Worm (Caenorhabditis elegans) whole organism, L2 larva: ENCODE data around the gene gei-1.
"Not testable (repeated sequence)": the region's sequence is repeated elsewhere in the genome, so short reads cannot be mapped to it uniquely, and the experiment has no call there.

ENCODE experiments used
- F13H6.1 ChIP-seq: sonication (generic microtip); optimal IDR thresholded peaks from 2 replicates; lab custom pipeline; 2016; ENCODE audit warnings: missing genetic modification characterization, missing compliant biosample characterization
- ZK546.5 ChIP-seq: sonication (generic microtip); optimal IDR thresholded peaks from 2 replicates; lab custom pipeline; 2017; ENCODE audit warnings: missing biosample characterization, missing genetic modification characterization
- ama-1 ChIP-seq: fragments of 150-350 bp; optimal IDR thresholded peaks from 2 replicates; lab custom pipeline; 2018; ENCODE audit warnings: inconsistent platforms
- blmp-1 ChIP-seq: sonication (generic microtip); optimal IDR thresholded peaks from 2 replicates; lab custom pipeline; 2017; ENCODE audit warnings: missing genetic modification characterization, mild to moderate bottlenecking, missing compliant biosample characterization, antibody characterized with exemption, moderate library complexity; ENCODE audit not compliant: insufficient read depth
- ceh-16 ChIP-seq: fragments of 150-350 bp; optimal IDR thresholded peaks from 2 replicates; lab custom pipeline; 2014; ENCODE audit warnings: missing biosample characterization, missing genetic modification characterization
- crh-2 ChIP-seq: sonication (generic microtip); optimal IDR thresholded peaks from 2 replicates; lab custom pipeline; 2017; ENCODE audit warnings: missing biosample characterization, missing genetic modification characterization
- elt-1 ChIP-seq: fragments of 150-350 bp; optimal IDR thresholded peaks from 2 replicates; lab custom pipeline; 2014; ENCODE audit warnings: missing biosample characterization, missing genetic modification characterization
- fos-1 ChIP-seq: fragments of 150-350 bp; optimal IDR thresholded peaks from 2 replicates; lab custom pipeline; 2014; ENCODE audit warnings: missing biosample characterization, missing genetic modification characterization
- gmeb-1 ChIP-seq: fragments of 150-350 bp; optimal IDR thresholded peaks from 2 replicates; lab custom pipeline; 2014; ENCODE audit warnings: missing biosample characterization, missing genetic modification characterization
- lin-11 ChIP-seq: fragments of 150-350 bp; sonication (generic microtip); optimal IDR thresholded peaks from 2 replicates; lab custom pipeline; 2014; ENCODE audit warnings: missing biosample characterization, missing genetic modification characterization, inconsistent platforms, mixed read lengths
- lin-13 ChIP-seq: fragments of 150-350 bp; optimal IDR thresholded peaks from 2 replicates; lab custom pipeline; 2014; ENCODE audit warnings: missing biosample characterization, missing genetic modification reagents, missing genetic modification characterization
- lin-39 ChIP-seq: fragments of 150-350 bp; optimal IDR thresholded peaks from 2 replicates; lab custom pipeline; 2014; ENCODE audit warnings: missing biosample characterization, missing genetic modification reagents, missing genetic modification characterization
- lsy-2 ChIP-seq, 2 experiments: fragments of 150-350 bp in 1 of 2; sonication (generic microtip) in 1 of 2; optimal IDR thresholded peaks; 2 replicates each; lab custom pipeline; 2014 to 2017; ENCODE audit warnings: missing biosample characterization in 2 of 2, missing genetic modification characterization in 2 of 2
- mab-5 ChIP-seq: fragments of 150-350 bp; optimal IDR thresholded peaks from 2 replicates; lab custom pipeline; 2014; ENCODE audit warnings: missing biosample characterization, missing genetic modification characterization
- mbf-1 ChIP-seq: sonication (generic microtip); optimal IDR thresholded peaks from 2 replicates; lab custom pipeline; 2017; ENCODE audit warnings: missing biosample characterization, missing genetic modification characterization
- mdl-1 ChIP-seq, 2 experiments: fragments of 150-350 bp in 1 of 2; sonication (generic microtip) in 1 of 2; optimal IDR thresholded peaks; 2 replicates each; lab custom pipeline; 2017; ENCODE audit warnings: missing biosample characterization in 2 of 2, missing genetic modification characterization in 2 of 2
- nhr-11 ChIP-seq: fragments of 150-350 bp; optimal IDR thresholded peaks from 2 replicates; lab custom pipeline; 2014; ENCODE audit warnings: missing biosample characterization, missing genetic modification characterization
- nhr-129 ChIP-seq: fragments of 150-350 bp; optimal IDR thresholded peaks from 2 replicates; lab custom pipeline; 2014; ENCODE audit warnings: missing biosample characterization, missing genetic modification characterization
- nhr-21 ChIP-seq: fragments of 150-350 bp; optimal IDR thresholded peaks from 2 replicates; lab custom pipeline; 2014; ENCODE audit warnings: missing biosample characterization, missing genetic modification characterization
- nhr-23 ChIP-seq: fragments of 150-350 bp; optimal IDR thresholded peaks from 2 replicates; lab custom pipeline; 2014; ENCODE audit warnings: missing biosample characterization, missing genetic modification reagents, missing genetic modification characterization
- nhr-25 ChIP-seq: fragments of 150-350 bp; sonication (generic microtip); optimal IDR thresholded peaks from 3 replicates; lab custom pipeline; 2014; ENCODE audit warnings: missing biosample characterization, missing genetic modification characterization
- peb-1 ChIP-seq: fragments of 150-350 bp; optimal IDR thresholded peaks from 2 replicates; lab custom pipeline; 2014; ENCODE audit warnings: missing biosample characterization, missing genetic modification characterization
- sem-4 ChIP-seq: fragments of 150-350 bp; optimal IDR thresholded peaks from 2 replicates; lab custom pipeline; 2014; ENCODE audit warnings: missing biosample characterization, missing genetic modification reagents, missing genetic modification characterization
- skn-1 ChIP-seq: sonication (generic microtip); optimal IDR thresholded peaks from 2 replicates; lab custom pipeline; 2017; ENCODE audit warnings: missing biosample characterization, missing genetic modification characterization
- sma-3 ChIP-seq: sonication (generic microtip); optimal IDR thresholded peaks from 2 replicates; lab custom pipeline; 2016; ENCODE audit warnings: missing genetic modification reagents, missing genetic modification characterization, missing compliant biosample characterization
- sma-9 ChIP-seq, 2 experiments: fragments of 150-350 bp in 1 of 2; sonication (generic microtip) in 1 of 2; optimal IDR thresholded peaks; 2 replicates each; lab custom pipeline; 2014 to 2016; ENCODE audit warnings: missing genetic modification characterization in 2 of 2, mild to moderate bottlenecking in 1 of 2, missing biosample characterization in 1 of 2, missing compliant biosample characterization in 1 of 2, missing genetic modification reagents in 1 of 2, moderate library complexity in 1 of 2
- snpc-4 ChIP-seq: fragments of 150-350 bp; optimal IDR thresholded peaks from 2 replicates; lab custom pipeline; 2014; ENCODE audit warnings: missing biosample characterization, missing genetic modification characterization
- unc-39 ChIP-seq: fragments of 150-350 bp; optimal IDR thresholded peaks from 2 replicates; lab custom pipeline; 2014; ENCODE audit warnings: missing biosample characterization, missing genetic modification characterization
- unc-55 ChIP-seq: fragments of 150-350 bp; sonication (generic microtip); optimal IDR thresholded peaks from 3 replicates; lab custom pipeline; 2014; ENCODE audit warnings: missing biosample characterization, missing genetic modification reagents, missing genetic modification characterization
- unc-62 ChIP-seq: fragments of 150-350 bp; optimal IDR thresholded peaks from 2 replicates; lab custom pipeline; 2014; ENCODE audit warnings: missing biosample characterization, missing genetic modification reagents, missing genetic modification characterization
- zag-1 ChIP-seq: fragments of 150-350 bp; optimal IDR thresholded peaks from 2 replicates; lab custom pipeline; 2014; ENCODE audit warnings: missing biosample characterization, missing genetic modification characterization
- ztf-11 ChIP-seq: sonication (generic microtip); optimal IDR thresholded peaks from 2 replicates; lab custom pipeline; 2017; ENCODE audit warnings: missing biosample characterization, missing genetic modification characterization
- ztf-4 ChIP-seq: fragments of 150-350 bp; optimal IDR thresholded peaks from 2 replicates; lab custom pipeline; 2014; ENCODE audit warnings: missing biosample characterization, missing genetic modification characterization

Gene gei-1

DNA sequence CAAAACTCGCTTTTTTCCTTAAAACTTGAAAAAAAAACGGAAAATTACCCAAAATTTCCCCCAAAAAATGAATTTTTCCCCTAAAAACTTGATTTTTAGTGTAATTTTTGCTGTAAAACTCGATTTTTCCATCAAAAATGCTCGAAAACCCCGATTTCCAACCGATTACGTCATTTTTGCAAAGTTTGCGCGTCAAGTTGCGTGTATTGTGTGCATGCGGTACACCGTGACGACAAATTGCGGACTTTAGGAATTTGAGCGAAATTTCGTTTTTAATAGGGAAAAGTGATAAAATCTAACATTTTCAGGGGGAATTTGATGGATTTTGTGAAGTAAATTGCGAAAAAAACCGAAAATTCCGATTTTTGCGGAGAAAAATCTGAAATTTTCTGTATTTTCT is 20.8 kb upstream of the gei-1 start (continued):
- TF ChIP-seq fos-1 (tag; lab: Kevin White, UChicago) (peak; percentile 43), ztf-11 (tag; lab: Kevin White, UChicago) (no peak), crh-2 (tag; lab: Kevin White, UChicago) (peak; percentile 42), ztf-4 (no peak), nhr-25 (peak; percentile 56), nhr-129 (tag; lab: Kevin White, UChicago) (peak; percentile 93), mdl-1 (tag; optimal IDR thresholded peaks at IDR 0.05; lab: Kevin White, UChicago) (no peak)

DNA sequence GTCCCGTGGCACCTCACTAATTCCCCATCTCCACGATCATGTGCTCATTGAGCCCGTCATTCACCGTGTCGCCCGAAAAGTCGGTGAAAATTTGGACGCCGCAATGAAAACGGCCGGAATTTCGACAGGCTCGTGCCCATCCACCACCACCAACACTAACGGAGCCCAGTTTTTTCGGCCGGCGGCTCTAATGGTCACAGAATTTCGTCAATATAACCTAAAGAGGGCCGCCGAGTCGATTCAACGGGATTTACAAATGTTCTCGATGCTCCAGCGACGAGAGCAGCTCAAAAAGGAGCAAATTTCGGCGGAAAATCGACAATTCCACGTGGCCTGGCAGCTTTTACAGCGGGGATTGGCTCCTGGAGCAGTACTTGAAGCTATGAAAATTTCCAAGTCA is 15.2 kb upstream of the gei-1 start:
- TF ChIP-seq sma-9 (GFP tag; optimal IDR thresholded peaks at IDR 0.05; lab: Kevin White, UChicago) = no peak
- no peak for TF ChIP-seq sma-9 (tag; optimal IDR thresholded peaks at IDR 0.05; lab: Kevin White, UChicago)
- TF ChIP-seq nhr-21 (tag; lab: Kevin White, UChicago) = no peak

DNA sequence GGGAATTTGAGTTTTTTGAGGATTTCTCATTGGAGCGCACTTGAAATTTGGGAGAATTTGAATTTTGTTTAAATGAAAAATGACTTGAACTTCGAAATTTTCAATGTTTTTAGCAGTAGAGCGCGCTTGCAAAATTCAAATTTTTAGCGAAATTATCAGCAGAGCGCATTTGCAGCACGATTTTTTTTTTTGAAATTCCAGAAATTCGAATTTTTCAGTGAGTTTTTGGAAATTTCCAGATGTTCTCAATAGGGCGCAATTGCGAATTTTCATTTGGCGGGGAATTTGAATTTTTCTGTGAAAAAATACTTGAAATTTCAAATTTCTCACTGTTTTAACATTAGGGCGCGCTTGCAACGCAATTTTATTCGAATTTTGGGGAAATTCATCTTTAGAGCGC is 12.9 kb upstream of the gei-1 start:
- TF ChIP-seq lin-39 (tag; lab: Kevin White, UChicago) = no peak
- TF ChIP-seq mab-5 (tag; lab: Kevin White, UChicago) = no peak
- no peak for TF ChIP-seq ama-1 (lab: Kevin White, UChicago)
- no peak for TF ChIP-seq nhr-23
- no peak for TF ChIP-seq lsy-2 (tag; optimal IDR thresholded peaks at IDR 0.05; lab: Kevin White, UChicago)
- TF ChIP-seq ZK546.5 (tag; lab: Kevin White, UChicago) = no peak
- TF ChIP-seq ztf-4 = no peak
- no peak for TF ChIP-seq mbf-1 (tag; lab: Kevin White, UChicago)
- TF ChIP-seq nhr-11 (tag; lab: Kevin White, UChicago) = no peak
- TF ChIP-seq unc-62 (GFP tag; lab: Kevin White, UChicago) = no peak

DNA sequence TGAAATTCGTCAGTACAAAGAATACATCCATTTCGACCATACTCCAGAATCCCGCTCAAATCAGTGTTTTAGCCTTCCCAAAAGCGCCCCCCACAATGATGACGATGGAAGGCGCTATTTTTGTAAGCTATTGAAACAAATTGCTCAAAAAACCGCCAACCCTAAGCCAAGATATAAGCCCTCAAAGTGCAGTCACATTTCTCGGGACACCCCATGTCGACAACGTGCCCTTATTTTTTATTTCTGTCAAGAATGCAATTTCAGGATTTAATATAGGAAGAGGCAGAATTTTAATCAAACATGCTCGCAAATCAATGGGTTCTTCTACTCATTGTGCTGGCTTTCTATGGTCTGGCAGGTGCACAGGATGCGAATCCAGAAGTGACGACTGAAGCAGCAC is 11.9 kb upstream of the gei-1 start, which contains the start of gene Y53G8AR.1:
Gene Y53G8AR.1, plus strand, starts transcription at position 301 of the 400 bp plus-strand sequence.
- not testable (repeated sequence) for TF ChIP-seq lin-13; nhr-25; ceh-16 (tag; lab: Kevin White, UChicago)

DNA sequence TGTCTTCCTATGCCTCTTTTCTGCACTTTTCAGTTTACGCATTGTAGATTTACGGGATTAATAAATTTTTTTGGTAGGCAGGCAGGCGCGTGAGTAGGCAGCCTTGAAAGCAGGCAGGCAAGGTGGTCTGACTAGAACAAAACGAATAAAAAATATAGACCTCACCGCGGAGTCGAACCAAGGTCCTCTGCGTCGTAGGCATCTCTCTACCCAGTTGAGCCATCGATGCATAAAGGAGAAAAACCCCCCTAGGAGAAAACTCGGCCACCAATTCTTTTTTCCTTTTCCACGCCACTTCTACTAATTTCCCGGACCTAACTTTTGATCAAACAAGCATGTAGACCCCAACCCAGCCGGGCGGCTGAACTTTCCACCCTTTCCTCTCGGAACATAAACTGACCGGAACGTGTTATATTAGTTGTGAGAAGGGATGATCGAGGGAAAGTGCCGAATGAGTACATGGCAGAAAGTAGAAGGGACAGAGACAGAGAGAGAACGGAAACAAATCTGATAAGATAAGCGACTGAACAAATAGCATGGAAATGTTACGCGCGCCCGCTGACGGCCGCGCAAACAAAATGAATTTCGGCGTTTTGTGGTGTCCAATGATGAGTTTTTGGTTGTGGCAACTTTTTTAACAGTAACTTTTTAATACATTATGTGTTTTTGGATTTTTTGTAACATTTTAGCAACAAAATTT is 5.2 kb upstream of the gei-1 start:
- TF ChIP-seq nhr-21 (tag; lab: Kevin White, UChicago) = peak; percentile 32
- TF ChIP-seq snpc-4 = no peak
- no peak for TF ChIP-seq sem-4 (tag; lab: Kevin White, UChicago)
- TF ChIP-seq ama-1 (lab: Kevin White, UChicago) = no peak
- no peak for TF ChIP-seq crh-2 (tag; lab: Kevin White, UChicago)
- no peak for TF ChIP-seq lin-39 (tag; lab: Kevin White, UChicago)
- TF ChIP-seq lin-11 (tag; lab: Kevin White, UChicago) = no peak
- TF ChIP-seq fos-1 (tag; lab: Kevin White, UChicago) = peak; percentile 86
- no peak for TF ChIP-seq gmeb-1
- TF ChIP-seq blmp-1 = peak; percentile 19
- TF ChIP-seq unc-55 (GFP tag; lab: Kevin White, UChicago) = no peak
- TF ChIP-seq sma-9 (GFP tag; optimal IDR thresholded peaks at IDR 0.05; lab: Kevin White, UChicago) = peak; percentile 73
- TF ChIP-seq sma-9 (tag; optimal IDR thresholded peaks at IDR 0.05; lab: Kevin White, UChicago) = no peak
- TF ChIP-seq elt-1 (tag; lab: Kevin White, UChicago) = no peak
- no peak for TF ChIP-seq ceh-16 (tag; lab: Kevin White, UChicago)
- TF ChIP-seq F13H6.1 (tag; lab: Kevin White, UChicago) = peak; percentile 15
- TF ChIP-seq zag-1 (tag; lab: Kevin White, UChicago) = no peak
- no peak for TF ChIP-seq peb-1 (tag; lab: Kevin White, UChicago)
- TF ChIP-seq sma-3 (GFP tag; lab: Kevin White, UChicago) = peak; percentile 37
- TF ChIP-seq ztf-4 = no peak

DNA sequence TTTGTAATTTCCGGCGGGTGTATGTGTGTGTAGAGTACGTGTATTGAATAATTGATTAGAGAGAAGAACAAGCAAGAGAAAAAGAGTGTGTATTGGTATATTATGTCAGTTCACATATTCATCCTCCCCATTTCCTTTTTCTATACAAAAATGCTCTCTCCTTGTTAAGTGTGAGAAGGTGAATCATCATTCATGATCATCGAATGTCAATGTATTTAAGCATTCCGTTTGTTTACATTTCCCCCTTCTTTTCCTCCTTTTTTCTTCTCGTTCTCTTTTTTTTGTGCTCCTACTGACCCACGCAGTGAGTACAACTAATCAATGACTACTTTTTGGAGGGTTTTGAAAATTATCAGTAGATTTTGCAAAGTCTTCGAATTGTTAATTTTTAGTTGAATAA is 1.2 kb upstream of the gei-1 start:
- no peak for TF ChIP-seq unc-39
- no peak for TF ChIP-seq skn-1 (tag; lab: Kevin White, UChicago)
- no peak for TF ChIP-seq lin-11 (tag; lab: Kevin White, UChicago)
- TF ChIP-seq fos-1 (tag; lab: Kevin White, UChicago) = peak; percentile 86
- TF ChIP-seq, all 48 proteins: peak for 1
